Fruit fly (Drosophila melanogaster): ENCODE data around the gene Swt1.

The Swt1 gene

DNA sequence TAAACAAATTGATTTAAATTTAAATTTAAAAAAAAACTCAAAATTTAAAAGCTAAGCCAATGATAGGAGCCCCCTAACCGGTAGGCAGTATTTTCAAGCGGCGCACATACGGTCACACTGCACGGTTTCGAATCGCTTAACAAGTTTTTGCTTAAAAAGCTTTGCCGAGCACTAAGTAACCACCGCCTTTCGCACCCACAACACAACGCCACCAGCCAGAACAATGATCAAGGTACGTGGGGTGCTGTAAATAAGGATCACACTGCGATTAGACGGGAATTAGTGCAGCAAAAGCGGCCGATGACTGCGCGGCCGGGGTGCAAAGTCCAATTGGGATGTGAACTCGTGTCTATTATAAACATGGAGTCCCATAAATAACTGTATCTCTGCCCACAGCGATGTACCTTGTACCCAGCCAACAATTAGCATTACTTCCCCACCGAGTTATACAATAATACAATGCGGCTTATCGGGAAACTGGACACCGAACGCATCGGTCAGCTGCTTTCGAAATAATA lies 909 bp upstream of the Swt1 start, which contains the start of gene scu (continued):
- peak; percentile 20 for TF ChIP-seq CG13296 (GFP tag; optimal IDR thresholded peaks at IDR 0.05)
- TF ChIP-seq B-H2 (GFP tag; optimal IDR thresholded peaks at IDR 0.05), result no peak
- no peak for TF ChIP-seq crol (GFP tag; IDR thresholded peaks at IDR 0.05)
- no peak for TF ChIP-seq CG8290 (GFP tag; optimal IDR thresholded peaks at IDR 0.05)
- TF ChIP-seq CG8290 (tag; optimal IDR thresholded peaks at IDR 0.05), result peak in 1 of 2 experiments; percentile 61
- peak in 1 of 2 experiments; percentile 72 for TF ChIP-seq Pdp1 (GFP tag; optimal IDR thresholded peaks at IDR 0.05)
- no peak for TF ChIP-seq GATAe (GFP tag; conservative IDR thresholded peaks at IDR 0.05)
- TF ChIP-seq bsh (GFP tag; optimal IDR thresholded peaks at IDR 0.05), result peak in 1 of 2 experiments; percentile 90
- peak; percentile 31 for TF ChIP-seq CG15514 (GFP tag; optimal IDR thresholded peaks at IDR 0.05)
- no peak for TF ChIP-seq CG12744 (GFP tag; optimal IDR thresholded peaks at IDR 0.05)
- TF ChIP-seq CG10543 (GFP tag; optimal IDR thresholded peaks at IDR 0.05), result peak; percentile 3
- peak; percentile 37 for TF ChIP-seq MBD-R2 (GFP tag; IDR thresholded peaks at IDR 0.05)
- no peak for TF ChIP-seq caup (GFP tag; optimal IDR thresholded peaks at IDR 0.05; ENCODE audit: severe bottlenecking)
- TF ChIP-seq E2f2 (GFP tag; IDR thresholded peaks at IDR 0.05), result peak; percentile 63
- no peak for TF ChIP-seq NC2α (GFP tag; optimal IDR thresholded peaks at IDR 0.05)
- no peak for TF ChIP-seq HLH3B (GFP tag; IDR thresholded peaks at IDR 0.05)
- TF ChIP-seq sug (tag; optimal IDR thresholded peaks at IDR 0.05), result peak; percentile 12
- TF ChIP-seq Elba2 (GFP tag; optimal IDR thresholded peaks at IDR 0.05), result peak; percentile 70
- peak; percentile 64 for TF ChIP-seq gfzf (GFP tag; optimal IDR thresholded peaks at IDR 0.05)
- TF ChIP-seq CG4617 (GFP tag; optimal IDR thresholded peaks at IDR 0.05; ENCODE audit: borderline replicate concordance), result peak; percentile 0
- no peak for TF ChIP-seq ato (GFP tag; IDR thresholded peaks at IDR 0.05; ENCODE audit: partially characterized antibody)

DNA sequence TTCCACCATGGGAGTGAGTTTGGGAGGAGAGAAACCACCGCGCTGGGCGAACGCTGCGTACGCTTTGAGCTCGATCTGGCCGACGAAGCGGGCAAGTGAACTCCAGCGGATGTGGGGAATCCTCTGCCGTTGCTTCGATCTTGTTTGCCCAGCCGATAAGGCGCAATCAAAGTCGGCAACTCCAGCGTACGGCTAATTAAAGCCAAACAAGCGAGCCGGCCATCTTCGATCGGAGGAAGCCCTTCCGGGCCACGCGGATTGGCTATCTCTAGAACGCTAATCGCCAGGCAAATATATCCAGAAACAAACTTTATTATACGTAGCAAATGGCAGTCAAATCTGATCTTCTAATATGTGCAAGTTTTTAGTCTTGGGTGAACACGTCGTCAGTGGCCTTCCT lies 1.9 kb downstream of the Swt1 start, which contains the start of gene CG7536:
TSS of gene CG7536 (minus strand) at position 101 of the 400 bp plus-strand sequence.
- TF ChIP-seq jumu (GFP tag; optimal IDR thresholded peaks at IDR 0.05), result no peak
- no peak for TF ChIP-seq CG3407 (GFP tag; optimal IDR thresholded peaks at IDR 0.05)

DNA sequence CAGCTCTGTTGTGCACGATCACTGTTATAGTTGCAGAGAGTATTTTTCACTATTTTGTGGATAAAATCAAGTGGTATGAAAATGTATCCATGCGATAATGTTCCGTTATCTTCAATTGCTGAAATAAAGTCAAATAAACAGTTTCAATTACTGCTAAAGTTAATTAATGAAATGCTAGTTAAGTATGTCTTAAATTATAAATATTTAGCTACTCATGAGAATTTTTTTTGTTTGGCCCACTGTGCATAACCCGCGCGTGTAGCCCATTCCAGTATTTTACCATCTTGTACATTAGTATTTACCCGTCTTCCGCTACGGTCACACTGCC lies 4.9 kb downstream of the Swt1 start, which contains the start of gene Ada3:
TSS of gene Ada3 (plus strand) at position 292 of the 328 bp plus-strand sequence.
- TF ChIP-seq fd96Cb (tag; optimal IDR thresholded peaks at IDR 0.05) (peak; percentile 68), az2 (GFP tag; optimal IDR thresholded peaks at IDR 0.05) (peak; percentile 70), Lhr (GFP tag; optimal IDR thresholded peaks at IDR 0.05) (peak; percentile 65), lov (optimal IDR thresholded peaks at IDR 0.05) (no peak), lov (GFP tag; IDR thresholded peaks at IDR 0.05) (no peak), CG6689 (GFP tag; IDR thresholded peaks at IDR 0.05) (peak; percentile 71), CG4282 (GFP tag; optimal IDR thresholded peaks at IDR 0.05) (peak; percentile 85), CG6175 (GFP tag; IDR thresholded peaks at IDR 0.05) (0 out of 3 replicates have a peak, but pooled peaks have one; percentile 31), Pdp1 (GFP tag; optimal IDR thresholded peaks at IDR 0.05) (peak; percentile 67 to 80), Ssrp (tag; optimal IDR thresholded peaks at IDR 0.05) (peak; percentile 69), caup (GFP tag; optimal IDR thresholded peaks at IDR 0.05; ENCODE audit: severe bottlenecking) (peak; percentile 62), Hr51 (GFP tag; optimal IDR thresholded peaks at IDR 0.05) (peak; percentile 72 to 77), lilli (GFP tag; optimal IDR thresholded peaks at IDR 0.05) (peak; percentile 87), CG11398 (GFP tag; optimal IDR thresholded peaks at IDR 0.05) (peak; percentile 41), stwl (tag; optimal IDR thresholded peaks at IDR 0.05) (peak; percentile 46), sr (GFP tag; IDR thresholded peaks at IDR 0.05) (no peak), yki (optimal IDR thresholded peaks at IDR 0.05) (no peak), Abd-B (GFP tag; optimal IDR thresholded peaks at IDR 0.05) (peak; percentile 57), CG3163 (GFP tag; optimal IDR thresholded peaks at IDR 0.05) (peak; percentile 19), CG8359 (GFP tag; optimal IDR thresholded peaks at IDR 0.05; ENCODE audit: borderline replicate concordance) (peak; percentile 18), CG10366 (GFP tag; IDR thresholded peaks at IDR 0.05) (peak; percentile 20; the same call in 1 of the 2 replicates), fu2 (GFP tag; optimal IDR thresholded peaks at IDR 0.05) (peak; percentile 47), CG8944 (GFP tag; optimal IDR thresholded peaks at IDR 0.05) (peak; percentile 62), Asciz (GFP tag; optimal IDR thresholded peaks at IDR 0.05) (peak; percentile 27), CG10209 (GFP tag; optimal IDR thresholded peaks at IDR 0.05) (peak; percentile 75), rib (GFP tag; IDR thresholded peaks at IDR 0.05) (no peak), Drgx (GFP tag; IDR thresholded peaks at IDR 0.05) (peak; percentile 59; the same call in 1 of the 2 replicates)

Data from whole organism, embryonic.